Worm (Caenorhabditis elegans): ENCODE measurements around the gene cap-1.

cap-1 gene

ce11 chrIV:7242220-7242789 is 12.3 kb upstream of the cap-1 start, which contains the start of gene gstk-2 (continued):
- TF ChIP-seq elt-3 (tag; optimal IDR thresholded peaks at IDR 0.05) = no peak
- TF ChIP-seq hlh-4 (tag; optimal IDR thresholded peaks at IDR 0.05) = no peak
- TF ChIP-seq C04F5.9 (tag; optimal IDR thresholded peaks at IDR 0.05) = no peak
- peak in 1 of 2 experiments; percentile 37 for TF ChIP-seq lsy-2 (tag; optimal IDR thresholded peaks at IDR 0.05)
- TF ChIP-seq nhr-76 (tag; optimal IDR thresholded peaks at IDR 0.05) = no peak
- TF ChIP-seq efl-1 (optimal IDR thresholded peaks at IDR 0.05) = no peak
- TF ChIP-seq efl-1 (GFP tag; optimal IDR thresholded peaks at IDR 0.05 in 1 of 2) = no peak
- TF ChIP-seq hpl-2 (GFP tag; optimal IDR thresholded peaks at IDR 0.05) = no peak
- peak; percentile 12 for TF ChIP-seq nhr-85 (tag)
- TF ChIP-seq C34B4.2 (tag; optimal IDR thresholded peaks at IDR 0.05) = no peak
- TF ChIP-seq ets-5 (GFP tag; IDR thresholded peaks at IDR 0.05) = no peak
- TF ChIP-seq lin-14 (GFP tag; optimal IDR thresholded peaks at IDR 0.05) = peak; percentile 75
- no peak for TF ChIP-seq blmp-1 (tag; optimal IDR thresholded peaks at IDR 0.05)
- TF ChIP-seq mep-1 (tag; optimal IDR thresholded peaks at IDR 0.05) = no peak
- TF ChIP-seq lin-15B (tag; optimal IDR thresholded peaks at IDR 0.05) = no peak
- TF ChIP-seq dsc-1 (tag; optimal IDR thresholded peaks at IDR 0.05) = no peak
- TF ChIP-seq grh-1 (GFP tag; IDR thresholded peaks at IDR 0.05) = no peak
- no peak for TF ChIP-seq nhr-47 (tag; optimal IDR thresholded peaks at IDR 0.05)
- TF ChIP-seq elt-2 (tag; optimal IDR thresholded peaks at IDR 0.05) = peak; percentile 15
- TF ChIP-seq mdl-1 (tag; optimal IDR thresholded peaks at IDR 0.05) = peak in 1 of 2 experiments; percentile 79
- TF ChIP-seq swsn-7 (tag; optimal IDR thresholded peaks at IDR 0.05) = no peak
- peak; percentile 74 for TF ChIP-seq nhr-71 (tag; optimal IDR thresholded peaks at IDR 0.05)
- TF ChIP-seq F16B12.6 (tag; optimal IDR thresholded peaks at IDR 0.05) = no peak
- TF ChIP-seq ztf-11 (tag; optimal IDR thresholded peaks at IDR 0.05) = no peak
- no peak for TF ChIP-seq nhr-237 (tag; optimal IDR thresholded peaks at IDR 0.05)
- no peak for TF ChIP-seq nhr-77 (tag; optimal IDR thresholded peaks at IDR 0.05)
- no peak for TF ChIP-seq nhr-11 (tag; optimal IDR thresholded peaks at IDR 0.05)
- no peak for TF ChIP-seq sox-4 (tag; optimal IDR thresholded peaks at IDR 0.05)
- TF ChIP-seq tlp-1 (tag; optimal IDR thresholded peaks at IDR 0.05) = no peak
- no peak for TF ChIP-seq lin-39 (tag; optimal IDR thresholded peaks at IDR 0.05)
- peak in 1 of 2 experiments; percentile 10 for TF ChIP-seq lin-35 (GFP tag; optimal IDR thresholded peaks at IDR 0.05)
- TF ChIP-seq sup-37 (GFP tag; optimal IDR thresholded peaks at IDR 0.05) = no peak
- no peak for TF ChIP-seq mab-9 (GFP tag; IDR thresholded peaks at IDR 0.05)
- TF ChIP-seq tbx-2 (tag; optimal IDR thresholded peaks at IDR 0.05) = peak; percentile 29
- no peak for TF ChIP-seq Y116A8C.19 (tag; optimal IDR thresholded peaks at IDR 0.05; ENCODE audit: borderline replicate concordance)
- no peak for TF ChIP-seq ceh-90 (tag; optimal IDR thresholded peaks at IDR 0.05)
- TF ChIP-seq alr-1 (tag; optimal IDR thresholded peaks at IDR 0.05; ENCODE audit: borderline replicate concordance) = no peak
- TF ChIP-seq nhr-19 (GFP tag; conservative IDR thresholded peaks at IDR 0.05) = no peak; the same call in 1 of the 2 replicates
- TF ChIP-seq nhr-90 (tag; optimal IDR thresholded peaks at IDR 0.05; ENCODE audit: poor library complexity) = no peak
- TF ChIP-seq mef-2 (tag; optimal IDR thresholded peaks at IDR 0.05) = peak; percentile 51
- no peak for TF ChIP-seq unc-86 (tag; optimal IDR thresholded peaks at IDR 0.05)

ce11 chrIV:7240564-7240963 is 10.5 kb upstream of the cap-1 start:
- no peak for TF ChIP-seq dsc-1 (tag; optimal IDR thresholded peaks at IDR 0.05)
- no peak for TF ChIP-seq mab-9 (GFP tag; IDR thresholded peaks at IDR 0.05)
- no peak for TF ChIP-seq ceh-63 (GFP tag; optimal IDR thresholded peaks at IDR 0.05)
- no peak for TF ChIP-seq fkh-4 (tag; optimal IDR thresholded peaks at IDR 0.05; ENCODE audit: borderline replicate concordance)
- TF ChIP-seq lin-35 (GFP tag; optimal IDR thresholded peaks at IDR 0.05) = no peak
- no peak for TF ChIP-seq blmp-1 (tag; optimal IDR thresholded peaks at IDR 0.05)
- no peak for TF ChIP-seq fkh-10 (GFP tag; optimal IDR thresholded peaks at IDR 0.05)
- TF ChIP-seq fkh-8 (tag; optimal IDR thresholded peaks at IDR 0.05) = no peak
- no peak for TF ChIP-seq zag-1 (tag; optimal IDR thresholded peaks at IDR 0.05)
- TF ChIP-seq C34B4.2 (tag; optimal IDR thresholded peaks at IDR 0.05) = no peak
- no peak for TF ChIP-seq ceh-8 (GFP tag; optimal IDR thresholded peaks at IDR 0.05)
- TF ChIP-seq nhr-85 (tag) = no peak
- no peak for TF ChIP-seq tbx-2 (tag; optimal IDR thresholded peaks at IDR 0.05)
- TF ChIP-seq nhr-84 (tag; optimal IDR thresholded peaks at IDR 0.05) = no peak
- TF ChIP-seq unc-86 (tag; optimal IDR thresholded peaks at IDR 0.05) = no peak
- TF ChIP-seq dpl-1 (GFP tag; optimal IDR thresholded peaks at IDR 0.05) = no peak
- no peak for TF ChIP-seq ceh-88 (GFP tag; IDR thresholded peaks at IDR 0.05)
- TF ChIP-seq nhr-237 (tag; optimal IDR thresholded peaks at IDR 0.05) = no peak
- no peak for TF ChIP-seq pax-3 (tag; optimal IDR thresholded peaks at IDR 0.05)

Measured in whole organism, L1 larva.